Worm (Caenorhabditis elegans) whole organism, late embryonic: ENCODE measurements around the gene spt-4.
A peak's percentile ranks its signal among the peaks of the same experiment; 100 is the strongest.

Experiments
- F13H6.1 ChIP-seq: sonication (generic microtip); optimal IDR thresholded peaks from 2 replicates; lab custom pipeline; 2016; ENCODE audit warnings: missing genetic modification characterization, missing compliant biosample characterization
- K09A11.1 ChIP-seq: sonication (generic microtip); optimal IDR thresholded peaks from 2 replicates; lab custom pipeline; 2017; ENCODE audit warnings: antibody characterized with exemption, mild to moderate bottlenecking, missing genetic modification characterization, missing compliant biosample characterization; ENCODE audit not compliant: insufficient read depth
- T23F11.4 ChIP-seq: fragments of 200-800 bp; sonication (Bioruptor generic); optimal IDR thresholded peaks from 2 replicates; lab custom pipeline; 2018; ENCODE audit warnings: mild to moderate bottlenecking, missing genetic modification characterization, missing compliant biosample characterization
- Y22D7AL.16 ChIP-seq: sonication (generic microtip); optimal IDR thresholded peaks from 2 replicates; lab custom pipeline; 2016; ENCODE audit warnings: missing genetic modification characterization, missing compliant biosample characterization
- ama-1 ChIP-seq: fragments of 150-350 bp; optimal IDR thresholded peaks from 2 replicates; lab custom pipeline; 2014
- ceh-19 ChIP-seq: fragments of 200-800 bp; sonication (Bioruptor generic); optimal IDR thresholded peaks from 2 replicates; lab custom pipeline; 2018; ENCODE audit warnings: mild to moderate bottlenecking, missing genetic modification characterization, missing compliant biosample characterization
- ceh-22 ChIP-seq: sonication (generic microtip); optimal IDR thresholded peaks from 2 replicates; lab custom pipeline; 2017; ENCODE audit warnings: missing biosample characterization, missing genetic modification characterization
- ceh-30 ChIP-seq: fragments of 150-350 bp; optimal IDR thresholded peaks from 2 replicates; lab custom pipeline; 2014; ENCODE audit warnings: missing biosample characterization, missing genetic modification characterization
- ceh-31 ChIP-seq: sonication (generic microtip); optimal IDR thresholded peaks from 2 replicates; lab custom pipeline; 2016; ENCODE audit warnings: missing genetic modification characterization, missing compliant biosample characterization
- ceh-34 ChIP-seq: sonication (generic microtip); optimal IDR thresholded peaks from 2 replicates; lab custom pipeline; 2016; ENCODE audit warnings: mild to moderate bottlenecking, missing genetic modification characterization, missing compliant biosample characterization
- ceh-48 ChIP-seq: sonication (generic microtip); optimal IDR thresholded peaks from 2 replicates; lab custom pipeline; 2016; ENCODE audit warnings: missing genetic modification characterization, inconsistent platforms, missing compliant biosample characterization
- ceh-6 ChIP-seq: fragments of 200-800 bp; sonication (Bioruptor generic); optimal IDR thresholded peaks from 2 replicates; lab custom pipeline; 2018; ENCODE audit warnings: mild to moderate bottlenecking, missing genetic modification characterization, missing compliant biosample characterization
- che-1 ChIP-seq: sonication (generic microtip); optimal IDR thresholded peaks from 2 replicates; lab custom pipeline; 2016; ENCODE audit warnings: mild to moderate bottlenecking, missing genetic modification characterization, missing compliant biosample characterization
- dve-1 ChIP-seq: sonication (generic microtip); optimal IDR thresholded peaks from 2 replicates; lab custom pipeline; 2017; ENCODE audit warnings: antibody characterized with exemption, mild to moderate bottlenecking, missing genetic modification characterization, missing compliant biosample characterization
- elt-2 ChIP-seq: sonication (generic microtip); optimal IDR thresholded peaks from 2 replicates; lab custom pipeline; 2016; ENCODE audit warnings: missing genetic modification reagents, missing genetic modification characterization, missing compliant biosample characterization
- elt-4 ChIP-seq: sonication (generic microtip); optimal IDR thresholded peaks from 2 replicates; lab custom pipeline; 2016; ENCODE audit warnings: missing genetic modification characterization, missing compliant biosample characterization
- ets-4 ChIP-seq: sonication (generic microtip); optimal IDR thresholded peaks from 2 replicates; lab custom pipeline; 2016; ENCODE audit warnings: missing genetic modification characterization, missing compliant biosample characterization
- eyg-1 ChIP-seq: sonication (generic microtip); optimal IDR thresholded peaks from 2 replicates; lab custom pipeline; 2016; ENCODE audit warnings: missing genotype, missing genetic modification characterization, missing compliant biosample characterization
- fax-1 ChIP-seq: sonication (generic microtip); optimal IDR thresholded peaks from 2 replicates; lab custom pipeline; 2016; ENCODE audit warnings: missing genotype, missing genetic modification characterization, missing compliant biosample characterization
- fkh-6 ChIP-seq: sonication (generic microtip); optimal IDR thresholded peaks from 2 replicates; lab custom pipeline; 2016; ENCODE audit warnings: missing genetic modification characterization, missing compliant biosample characterization
- gmeb-2 ChIP-seq: sonication (generic microtip); optimal IDR thresholded peaks from 2 replicates; lab custom pipeline; 2016; ENCODE audit warnings: missing genetic modification characterization, inconsistent platforms, missing compliant biosample characterization
- hlh-13 ChIP-seq: fragments of 200-800 bp; sonication (Bioruptor generic); optimal IDR thresholded peaks from 2 replicates; lab custom pipeline; 2018; ENCODE audit warnings: mild to moderate bottlenecking, missing genetic modification characterization, missing compliant biosample characterization
- hlh-15 ChIP-seq: sonication (generic microtip); optimal IDR thresholded peaks from 2 replicates; lab custom pipeline; 2016; ENCODE audit warnings: missing genetic modification characterization, missing compliant biosample characterization
- hlh-30 ChIP-seq: sonication (generic microtip); optimal IDR thresholded peaks from 2 replicates; lab custom pipeline; 2017; ENCODE audit warnings: antibody characterized with exemption, missing genetic modification characterization, missing compliant biosample characterization; ENCODE audit not compliant: insufficient read depth
- hlh-8 ChIP-seq: sonication (generic microtip); optimal IDR thresholded peaks from 2 replicates; lab custom pipeline; 2016; ENCODE audit warnings: missing genotype, missing genetic modification characterization, missing compliant biosample characterization
- lin-11 ChIP-seq: fragments of 200-800 bp; sonication (Bioruptor generic); optimal IDR thresholded peaks from 2 replicates; lab custom pipeline; 2018; ENCODE audit warnings: mild to moderate bottlenecking, missing genetic modification characterization, missing compliant biosample characterization
- madf-2 ChIP-seq: sonication (generic microtip); optimal IDR thresholded peaks from 2 replicates; lab custom pipeline; 2017; ENCODE audit warnings: missing genetic modification characterization, missing compliant biosample characterization
- nfya-1 ChIP-seq: sonication (generic microtip); optimal IDR thresholded peaks from 2 replicates; lab custom pipeline; 2017; ENCODE audit warnings: missing genetic modification characterization, mild to moderate bottlenecking, missing compliant biosample characterization, antibody characterized with exemption, moderate library complexity
- nhr-11 ChIP-seq: fragments of 150-350 bp; optimal IDR thresholded peaks from 2 replicates; lab custom pipeline; 2014; ENCODE audit warnings: missing biosample characterization, missing genetic modification characterization
- odd-2 ChIP-seq: sonication (generic microtip); optimal IDR thresholded peaks from 2 replicates; lab custom pipeline; 2017; ENCODE audit warnings: antibody characterized with exemption, mild to moderate bottlenecking, missing genetic modification characterization, missing compliant biosample characterization
- pag-3 ChIP-seq: sonication (generic microtip); optimal IDR thresholded peaks from 2 replicates; lab custom pipeline; 2016; ENCODE audit warnings: missing compliant biosample characterization, missing genetic modification characterization, borderline replicate concordance
- pat-9 ChIP-seq: fragments of 200-800 bp; sonication (Bioruptor generic); optimal IDR thresholded peaks from 2 replicates; lab custom pipeline; 2018; ENCODE audit warnings: mild to moderate bottlenecking, missing genetic modification characterization, moderate library complexity, missing compliant biosample characterization
- pax-1 ChIP-seq: fragments of 150-350 bp; optimal IDR thresholded peaks from 2 replicates; lab custom pipeline; 2014; ENCODE audit warnings: missing biosample characterization, missing genetic modification characterization
- pha-4 ChIP-seq: fragments of 150-350 bp; optimal IDR thresholded peaks from 2 replicates; lab custom pipeline; 2018; ENCODE audit warnings: missing biosample characterization, missing genetic modification reagents, missing genetic modification characterization
- sdc-2 ChIP-seq: sonication (generic microtip); optimal IDR thresholded peaks from 2 replicates; lab custom pipeline; 2016; ENCODE audit warnings: missing genotype, missing genetic modification characterization, missing compliant biosample characterization
- sox-4 ChIP-seq: sonication (generic microtip); optimal IDR thresholded peaks from 2 replicates; lab custom pipeline; 2017; ENCODE audit warnings: mild to moderate bottlenecking, missing genetic modification characterization, inconsistent platforms, missing compliant biosample characterization
- tbx-7 ChIP-seq: sonication (generic microtip); optimal IDR thresholded peaks from 2 replicates; lab custom pipeline; 2016; ENCODE audit warnings: missing genotype, missing genetic modification characterization, missing compliant biosample characterization
- unc-3 ChIP-seq, 2 experiments: fragments of 200-800 bp in 1 of 2; sonication (Bioruptor generic) in 1 of 2; sonication (generic microtip) in 1 of 2; conservative IDR thresholded peaks in 1 of 2; optimal IDR thresholded peaks in 1 of 2; 2 replicates each; pipeline versions ENCODE4 v1.3.6 to Lab custom; 2016 to 2022; ENCODE audit warnings: missing compliant biosample characterization in 2 of 2, missing genetic modification characterization in 2 of 2, missing genetic modification reagents in 1 of 2
- unc-42 ChIP-seq: sonication (generic microtip); optimal IDR thresholded peaks from 2 replicates; lab custom pipeline; 2016; ENCODE audit warnings: missing genotype, missing genetic modification characterization, missing compliant biosample characterization
- unc-55 ChIP-seq: sonication (generic microtip); optimal IDR thresholded peaks from 2 replicates; lab custom pipeline; 2017; ENCODE audit warnings: missing biosample characterization, missing genetic modification reagents, missing genetic modification characterization
- unc-86 ChIP-seq: sonication (generic microtip); optimal IDR thresholded peaks from 2 replicates; lab custom pipeline; 2016; ENCODE audit warnings: missing genetic modification characterization, missing compliant biosample characterization
- ztf-16 ChIP-seq: sonication (generic microtip); optimal IDR thresholded peaks from 2 replicates; lab custom pipeline; 2017; ENCODE audit warnings: missing genetic modification characterization, missing compliant biosample characterization

spt-4 gene

ce11 chrIII:92247-92646, 22.7 kb upstream of the spt-4 start:
- TF ChIP-seq nhr-11 (tag; lab: Kevin White, UChicago), result no peak
- no peak for TF ChIP-seq ceh-6 (GFP tag; lab: Kevin White, UChicago)
- TF ChIP-seq ets-4 (tag; lab: Kevin White, UChicago), result no peak
- no peak for TF ChIP-seq T23F11.4 (GFP tag; lab: Kevin White, UChicago)
- TF ChIP-seq K09A11.1 (tag; lab: Kevin White, UChicago), result no peak
- no peak for TF ChIP-seq ama-1 (lab: Kevin White, UChicago)
- no peak for TF ChIP-seq lin-11 (tag; lab: Kevin White, UChicago)
- TF ChIP-seq ceh-22 (tag; lab: Kevin White, UChicago), result no peak
- TF ChIP-seq hlh-15 (tag; lab: Kevin White, UChicago), result no peak
- TF ChIP-seq elt-2 (tag; lab: Kevin White, UChicago), result no peak

DNA sequence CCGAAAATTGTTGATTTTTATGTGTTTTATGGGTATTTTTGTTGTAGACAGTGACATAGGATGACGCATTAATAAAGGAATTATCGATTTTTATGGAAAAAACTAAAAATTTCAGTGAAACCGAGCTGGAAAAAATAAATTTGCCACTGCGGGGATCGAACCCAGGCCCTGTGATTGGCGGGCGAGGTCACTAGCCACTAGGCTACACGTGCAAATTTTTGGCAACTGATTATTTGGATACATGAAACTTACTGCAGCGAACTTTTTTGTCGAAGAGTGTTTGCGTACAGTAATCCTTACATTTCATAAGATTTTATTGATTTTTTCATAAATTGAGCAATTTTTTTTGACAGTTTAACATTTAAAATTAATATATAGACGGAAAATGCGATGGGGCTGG, 19.6 kb upstream of the spt-4 start:
- no peak for TF ChIP-seq elt-2 (tag; lab: Kevin White, UChicago)
- TF ChIP-seq ceh-19 (GFP tag; lab: Kevin White, UChicago), result no peak
- no peak for TF ChIP-seq eyg-1 (tag; lab: Kevin White, UChicago)
- TF ChIP-seq hlh-13 (GFP tag; lab: Kevin White, UChicago), result no peak
- TF ChIP-seq ceh-22 (tag; lab: Kevin White, UChicago), result no peak
- no peak for TF ChIP-seq unc-86 (tag; lab: Kevin White, UChicago)
- TF ChIP-seq lin-11 (tag; lab: Kevin White, UChicago), result no peak
- no peak for TF ChIP-seq tbx-7
- TF ChIP-seq pat-9, result no peak
- no peak for TF ChIP-seq Y22D7AL.16 (tag; lab: Kevin White, UChicago)
- no peak for TF ChIP-seq gmeb-2 (tag; lab: Kevin White, UChicago)
- no peak for TF ChIP-seq hlh-8 (tag; lab: Kevin White, UChicago)
- peak; percentile 54 for TF ChIP-seq ama-1 (lab: Kevin White, UChicago)
- no peak for TF ChIP-seq unc-3 (GFP tag; conservative IDR thresholded peaks at IDR 0.05; lab: Robert Waterston, UW)
- TF ChIP-seq unc-3 (tag; optimal IDR thresholded peaks at IDR 0.05; lab: Kevin White, UChicago), result no peak
- peak; percentile 25 for TF ChIP-seq che-1 (tag; lab: Kevin White, UChicago)
- TF ChIP-seq nfya-1 (tag; lab: Kevin White, UChicago), result peak; percentile 16
- TF ChIP-seq hlh-30 (tag; lab: Kevin White, UChicago), result no peak
- TF ChIP-seq ets-4 (tag; lab: Kevin White, UChicago), result no peak
- no peak for TF ChIP-seq unc-55 (GFP tag; lab: Kevin White, UChicago)
- TF ChIP-seq sox-4 (tag; lab: Kevin White, UChicago), result no peak
- no peak for TF ChIP-seq sdc-2 (tag; lab: Kevin White, UChicago)
- no peak for TF ChIP-seq unc-42 (tag; lab: Kevin White, UChicago)
- TF ChIP-seq dve-1 (tag; lab: Kevin White, UChicago), result no peak
- TF ChIP-seq madf-2 (tag; lab: Kevin White, UChicago), result no peak
- no peak for TF ChIP-seq K09A11.1 (tag; lab: Kevin White, UChicago)
- TF ChIP-seq fax-1 (tag; lab: Kevin White, UChicago), result no peak

ce11 chrIII:87183-87582, 17.6 kb upstream of the spt-4 start, which contains the start of the genes F54C4.4 and mrpl-40:
Gene F54C4.4, minus strand, starts transcription at chrIII:87381.
Gene mrpl-40, plus strand, starts transcription at chrIII:87559.
- TF ChIP-seq ztf-16 (tag; lab: Kevin White, UChicago) (no peak), ceh-31 (peak; percentile 41), ceh-30 (no peak), nfya-1 (tag; lab: Kevin White, UChicago) (peak; percentile 55), ceh-48 (tag; lab: Kevin White, UChicago) (peak; percentile 82), Y22D7AL.16 (tag; lab: Kevin White, UChicago) (no peak), unc-42 (tag; lab: Kevin White, UChicago) (peak; percentile 66), hlh-8 (tag; lab: Kevin White, UChicago) (no peak), fax-1 (tag; lab: Kevin White, UChicago) (no peak)

ce11 chrIII:86316-86715, 16.8 kb upstream of the spt-4 start, which contains the start of gene attf-3:
Gene attf-3, minus strand, starts transcription at chrIII:86384.
- TF ChIP-seq F13H6.1 (tag; lab: Kevin White, UChicago), result no peak
- no peak for TF ChIP-seq ceh-30
- TF ChIP-seq odd-2 (tag; lab: Kevin White, UChicago), result no peak
- TF ChIP-seq hlh-15 (tag; lab: Kevin White, UChicago), result no peak
- TF ChIP-seq unc-42 (tag; lab: Kevin White, UChicago), result peak; percentile 59
- TF ChIP-seq pax-1 (tag; lab: Kevin White, UChicago), result peak; percentile 43
- peak; percentile 45 for TF ChIP-seq unc-55 (GFP tag; lab: Kevin White, UChicago)
- TF ChIP-seq ceh-6 (GFP tag; lab: Kevin White, UChicago), result no peak
- peak; percentile 38 for TF ChIP-seq dve-1 (tag; lab: Kevin White, UChicago)
- no peak for TF ChIP-seq elt-4
- TF ChIP-seq ceh-34 (tag; lab: Kevin White, UChicago), result no peak
- TF ChIP-seq hlh-13 (GFP tag; lab: Kevin White, UChicago), result no peak
- TF ChIP-seq gmeb-2 (tag; lab: Kevin White, UChicago), result no peak
- TF ChIP-seq ceh-22 (tag; lab: Kevin White, UChicago), result no peak
- TF ChIP-seq ama-1 (lab: Kevin White, UChicago), result no peak
- peak; percentile 47 for TF ChIP-seq nfya-1 (tag; lab: Kevin White, UChicago)
- TF ChIP-seq pag-3, result no peak
- no peak for TF ChIP-seq fkh-6 (tag; lab: Kevin White, UChicago)
- TF ChIP-seq ceh-31, result peak; percentile 4
- no peak for TF ChIP-seq pha-4 (tag; lab: Kevin White, UChicago)
- TF ChIP-seq ztf-16 (tag; lab: Kevin White, UChicago), result no peak
